Fruit fly (Drosophila melanogaster): ENCODE results near the gene prc.

The prc gene

DNA sequence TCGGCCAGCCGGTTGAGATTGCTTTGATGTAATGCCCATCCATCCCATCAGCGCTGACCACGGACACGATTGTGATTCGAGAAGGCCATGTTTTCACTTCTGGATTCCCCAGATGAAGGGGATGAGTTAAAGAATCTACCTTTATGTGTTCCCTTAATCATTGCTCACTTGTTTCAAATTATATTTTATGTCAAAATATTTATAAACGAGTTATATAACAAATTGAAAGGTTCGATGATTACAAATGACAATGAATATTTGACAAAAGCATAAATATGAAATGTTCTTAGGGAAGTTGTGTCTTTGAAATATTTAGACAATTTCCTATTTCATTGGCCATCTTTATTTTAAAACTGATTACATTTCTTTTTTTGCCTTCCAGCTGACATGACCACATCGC is 34.3 kb downstream of the prc start:
- TF ChIP-seq Sox102F (GFP tag; optimal IDR thresholded peaks at IDR 0.05) (no peak), Pdp1 (GFP tag; optimal IDR thresholded peaks at IDR 0.05) (peak in 1 of 2 experiments; percentile 73), odd (GFP tag; optimal IDR thresholded peaks at IDR 0.05) (no peak)

DNA sequence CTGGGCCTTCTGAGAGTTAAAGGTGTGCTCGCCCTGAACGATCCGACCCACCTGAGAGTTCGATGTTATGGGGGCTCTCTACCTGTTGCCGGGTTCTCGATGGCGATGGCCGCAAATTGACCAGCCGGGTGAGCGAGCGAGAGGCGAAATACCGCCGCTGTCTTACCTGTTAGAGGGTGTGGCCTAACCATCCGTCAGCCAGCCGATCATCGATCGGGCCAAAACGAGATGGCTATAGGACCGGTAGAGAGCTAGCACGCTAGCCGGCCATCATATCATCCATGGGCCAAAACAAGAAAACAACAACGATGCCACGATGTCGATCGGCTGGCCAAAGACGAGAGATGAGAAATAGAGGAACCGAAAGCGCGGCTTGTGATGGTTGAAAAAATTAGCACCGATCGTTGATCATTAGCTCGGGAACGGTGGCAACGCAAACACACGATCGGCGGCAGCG is 38.6 kb downstream of the prc start, which contains the start of gene byn:
TSS of gene byn (plus strand) at position 407 of the 457 bp plus-strand sequence.
- TF ChIP-seq ind (GFP tag; optimal IDR thresholded peaks at IDR 0.05) (no peak), pho (GFP tag; optimal IDR thresholded peaks at IDR 0.05) (no peak), H2.0 (GFP tag; IDR thresholded peaks at IDR 0.05) (no peak), nom (GFP tag; optimal IDR thresholded peaks at IDR 0.05) (no peak), Scr (GFP tag; IDR thresholded peaks at IDR 0.05; ENCODE audit: partially characterized antibody) (0 out of 2 replicates have a peak, but pooled peaks have one; percentile 11), Nf-YA (GFP tag; IDR thresholded peaks at IDR 0.05) (peak; percentile 45; the same call in 1 of the 2 replicates), Lim3 (GFP tag; IDR thresholded peaks at IDR 0.05) (no peak), mirr (GFP tag; optimal IDR thresholded peaks at IDR 0.05) (no peak), hbn (GFP tag; IDR thresholded peaks at IDR 0.05; ENCODE audit: partially characterized antibody) (no peak), slou (GFP tag; optimal IDR thresholded peaks at IDR 0.05) (no peak), CG5180 (GFP tag; optimal IDR thresholded peaks at IDR 0.05) (no peak), B-H1 (GFP tag; IDR thresholded peaks at IDR 0.05) (no peak), chinmo (GFP tag; IDR thresholded peaks at IDR 0.05; ENCODE audit: partially characterized antibody) (0 out of 4 replicates have a peak, but pooled peaks have one; percentile 31), ara (GFP tag; IDR thresholded peaks at IDR 0.05) (no peak), CG11247 (GFP tag; IDR thresholded peaks at IDR 0.05) (no peak), Tbp (GFP tag; optimal IDR thresholded peaks at IDR 0.05) (no peak), CG7963 (GFP tag; IDR thresholded peaks at IDR 0.05; ENCODE audit: partially characterized antibody) (no peak), otp (GFP tag; IDR thresholded peaks at IDR 0.05) (0 out of 3 replicates have a peak, but pooled peaks have one; percentile 31), org-1 (GFP tag; optimal IDR thresholded peaks at IDR 0.05) (no peak), CG1832 (GFP tag; optimal IDR thresholded peaks at IDR 0.05) (peak; percentile 84), CG42726 (GFP tag; IDR thresholded peaks at IDR 0.05; ENCODE audit: partially characterized antibody) (0 out of 2 replicates have a peak, but pooled peaks have one; percentile 32), fu2 (GFP tag; optimal IDR thresholded peaks at IDR 0.05) (no peak), CG10267 (tag; optimal IDR thresholded peaks at IDR 0.05) (no peak), E2f2 (GFP tag; IDR thresholded peaks at IDR 0.05) (no peak), Nf-YB (GFP tag; optimal IDR thresholded peaks at IDR 0.05) (peak; percentile 95), Deaf1 (tag; optimal IDR thresholded peaks at IDR 0.05) (peak; percentile 64), vnd (GFP tag; IDR thresholded peaks at IDR 0.05; ENCODE audit: partially characterized antibody) (no peak), run (tag; optimal IDR thresholded peaks at IDR 0.05) (no peak), CG3163 (GFP tag; optimal IDR thresholded peaks at IDR 0.05) (no peak), CG8478 (optimal IDR thresholded peaks at IDR 0.05) (peak; percentile 44), CG6791 (GFP tag; IDR thresholded peaks at IDR 0.05; ENCODE audit: partially characterized antibody) (0 out of 3 replicates have a peak, but pooled peaks have one; percentile 10), TFAM (GFP tag; optimal IDR thresholded peaks at IDR 0.05) (no peak), CG8944 (GFP tag; optimal IDR thresholded peaks at IDR 0.05) (no peak), ranshi (GFP tag; IDR thresholded peaks at IDR 0.05) (0 out of 2 replicates have a peak, but pooled peaks have one; percentile 16), sens (GFP tag) (no peak), CG18764 (GFP tag; optimal IDR thresholded peaks at IDR 0.05) (no peak), NfI (GFP tag; optimal IDR thresholded peaks at IDR 0.05) (no peak), gcm (GFP tag; optimal IDR thresholded peaks at IDR 0.05) (no peak), Nf-YC (tag; optimal IDR thresholded peaks at IDR 0.05) (peak; percentile 95), sim (GFP tag; IDR thresholded peaks at IDR 0.05) (no peak), gce (GFP tag; IDR thresholded peaks at IDR 0.05) (no peak), ttk (GFP tag; IDR thresholded peaks at IDR 0.05) (no peak), lmd (GFP tag; IDR thresholded peaks at IDR 0.05) (no peak), CG31388 (GFP tag; optimal IDR thresholded peaks at IDR 0.05) (no peak), CG10321 (GFP tag; IDR thresholded peaks at IDR 0.05) (peak; percentile 91), CG17186 (GFP tag; optimal IDR thresholded peaks at IDR 0.05) (no peak)

Data from whole organism, embryonic.